Worm (Caenorhabditis elegans) whole organism, young adult: Measurements from ENCODE around the gene rps-12.

Source experiments
- B0261.1 ChIP-seq: sonication (generic microtip); optimal IDR thresholded peaks from 2 replicates; lab custom pipeline; 2016; ENCODE audit warnings: mild to moderate bottlenecking, missing genetic modification characterization, moderate library complexity, missing compliant biosample characterization
- D2030.7 ChIP-seq: fragments of 200-800 bp; sonication (Bioruptor generic); IDR thresholded peaks from 2 replicates; pipeline ENCODE4 v1.3.6; 2022; ENCODE audit warnings: missing genetic modification reagents, missing genetic modification characterization, missing compliant biosample characterization
- F10E7.11 ChIP-seq: sonication (generic microtip); optimal IDR thresholded peaks from 2 replicates; lab custom pipeline; 2017; ENCODE audit warnings: mild to moderate bottlenecking, missing genetic modification characterization, moderate library complexity, missing compliant biosample characterization
- F39B2.1 ChIP-seq: fragments of 200-800 bp; sonication (Bioruptor generic); IDR thresholded peaks from 2 replicates; pipeline ENCODE4 v1.3.6; 2022; ENCODE audit warnings: missing genetic modification reagents, missing genetic modification characterization, missing compliant biosample characterization
- F57A8.1 ChIP-seq: fragments of 200-800 bp; sonication (Bioruptor generic); optimal IDR thresholded peaks from 2 replicates; lab custom pipeline; 2018; ENCODE audit warnings: mild to moderate bottlenecking, missing genetic modification characterization, moderate library complexity, missing compliant biosample characterization
- F57C9.4 ChIP-seq: sonication (generic microtip); optimal IDR thresholded peaks from 2 replicates; lab custom pipeline; 2017; ENCODE audit warnings: mild to moderate bottlenecking, missing genetic modification characterization, missing compliant biosample characterization
- T07F8.4 ChIP-seq: sonication (generic microtip); optimal IDR thresholded peaks from 2 replicates; lab custom pipeline; 2016; ENCODE audit warnings: mild to moderate bottlenecking, missing genetic modification characterization, moderate library complexity, missing compliant biosample characterization
- Y67H2A.10 ChIP-seq: fragments of 200-800 bp; sonication (Bioruptor generic); conservative IDR thresholded peaks from 2 replicates; pipeline ENCODE4 v1.3.6; 2022; ENCODE audit warnings: missing genetic modification reagents, missing genetic modification characterization, missing compliant biosample characterization
- Y79H2A.3 ChIP-seq: fragments of 200-800 bp; sonication (Bioruptor generic); conservative IDR thresholded peaks from 2 replicates; pipeline ENCODE4 v1.3.6; 2022; ENCODE audit warnings: missing genetic modification reagents, missing genetic modification characterization, missing compliant biosample characterization
- akir-1 ChIP-seq: fragments of 200-800 bp; sonication (Bioruptor generic); optimal IDR thresholded peaks from 2 replicates; lab custom pipeline; 2018; ENCODE audit warnings: mild to moderate bottlenecking, missing genetic modification characterization, moderate library complexity, missing compliant biosample characterization
- ama-1 ChIP-seq, 3 experiments: fragments of 150-350 bp in 1 of 3; sonication (generic microtip) in 2 of 3; optimal IDR thresholded peaks; 2 replicates each; lab custom pipeline; 2014 to 2018; ENCODE audit warnings: missing biosample characterization in 2 of 3, missing genetic modification characterization in 2 of 3, missing genetic modification reagents in 2 of 3
- aptf-3 ChIP-seq: fragments of 200-800 bp; sonication (Bioruptor generic); IDR thresholded peaks from 2 replicates; pipeline ENCODE4 v1.3.6; 2022; ENCODE audit warnings: missing genetic modification characterization, missing compliant biosample characterization
- athp-1 ChIP-seq: sonication (generic microtip); optimal IDR thresholded peaks from 2 replicates; lab custom pipeline; 2017; ENCODE audit warnings: mild to moderate bottlenecking, missing genetic modification characterization, missing compliant biosample characterization
- bed-1 ChIP-seq: fragments of 200-800 bp; sonication (Bioruptor generic); IDR thresholded peaks from 2 replicates; pipeline ENCODE4 v1.3.6; 2022; ENCODE audit warnings: missing genetic modification reagents, missing genetic modification characterization, missing compliant biosample characterization
- cebp-1 ChIP-seq, 2 experiments: fragments of 200-800 bp in 1 of 2; sonication (Bioruptor generic) in 1 of 2; sonication (generic microtip) in 1 of 2; IDR thresholded peaks in 1 of 2; optimal IDR thresholded peaks in 1 of 2; 2 replicates each; pipeline versions ENCODE4 v1.3.6 to Lab custom; 2017 to 2022; ENCODE audit warnings: missing compliant biosample characterization in 2 of 2, missing genetic modification characterization in 2 of 2, mild to moderate bottlenecking in 1 of 2, missing genetic modification reagents in 1 of 2, moderate library complexity in 1 of 2
- cebp-2 ChIP-seq: fragments of 200-800 bp; sonication (Bioruptor generic); IDR thresholded peaks from 2 replicates; pipeline ENCODE4 v1.3.6; 2022; ENCODE audit warnings: missing genetic modification characterization, missing compliant biosample characterization
- ceh-100 ChIP-seq: fragments of 200-800 bp; sonication (Bioruptor generic); IDR thresholded peaks from 2 replicates; pipeline ENCODE4 v1.3.6; 2022; ENCODE audit warnings: missing genetic modification reagents, missing genetic modification characterization, missing compliant biosample characterization
- ceh-27 ChIP-seq: fragments of 200-800 bp; sonication (Bioruptor generic); optimal IDR thresholded peaks from 2 replicates; lab custom pipeline; 2018; ENCODE audit warnings: mild to moderate bottlenecking, missing genetic modification characterization, moderate library complexity, missing compliant biosample characterization
- ceh-40 ChIP-seq: fragments of 200-800 bp; sonication (Bioruptor generic); IDR thresholded peaks from 2 replicates; pipeline ENCODE4 v1.3.6; 2022; ENCODE audit warnings: missing genetic modification characterization, missing compliant biosample characterization
- efl-1 ChIP-seq: fragments of 150-350 bp; optimal IDR thresholded peaks from 2 replicates; lab custom pipeline; 2014; ENCODE audit warnings: missing biosample characterization, missing genetic modification reagents, missing genetic modification characterization
- egl-18 ChIP-seq: fragments of 200-800 bp; sonication (Bioruptor generic); IDR thresholded peaks from 2 replicates; pipeline ENCODE4 v1.3.6; 2022; ENCODE audit warnings: missing genetic modification reagents, missing genetic modification characterization, missing compliant biosample characterization
- ets-4 ChIP-seq: fragments of 200-800 bp; sonication (Bioruptor generic); optimal IDR thresholded peaks from 2 replicates; lab custom pipeline; 2018; ENCODE audit warnings: mild to moderate bottlenecking, missing genetic modification characterization, missing compliant biosample characterization
- hrde-1 ChIP-seq: sonication (generic microtip); optimal IDR thresholded peaks from 2 replicates; lab custom pipeline; 2016; ENCODE audit warnings: missing genetic modification characterization, mild to moderate bottlenecking, missing compliant biosample characterization, moderate library complexity, missing genotype, missing genetic modification reagents, borderline replicate concordance
- lag-1 ChIP-seq: fragments of 200-800 bp; sonication (Bioruptor generic); IDR thresholded peaks from 2 replicates; pipeline ENCODE4 v1.3.6; 2022; ENCODE audit warnings: missing genetic modification reagents, missing genetic modification characterization, missing compliant biosample characterization
- lin-26 ChIP-seq: fragments of 200-800 bp; sonication (Bioruptor generic); IDR thresholded peaks from 2 replicates; pipeline ENCODE4 v1.3.6; 2022; ENCODE audit warnings: missing genetic modification reagents, missing genetic modification characterization, missing compliant biosample characterization
- lin-54 ChIP-seq: fragments of 200-800 bp; sonication (Bioruptor generic); optimal IDR thresholded peaks from 2 replicates; lab custom pipeline; 2018; ENCODE audit warnings: mild to moderate bottlenecking, missing genetic modification characterization, missing compliant biosample characterization
- madf-6 ChIP-seq: fragments of 200-800 bp; sonication (Bioruptor generic); IDR thresholded peaks from 2 replicates; pipeline ENCODE4 v1.3.6; 2022; ENCODE audit warnings: missing genetic modification reagents, missing genetic modification characterization, missing compliant biosample characterization
- nfya-1 ChIP-seq: sonication (generic microtip); optimal IDR thresholded peaks from 2 replicates; lab custom pipeline; 2017; ENCODE audit warnings: antibody characterized with exemption, missing compliant biosample characterization, missing genetic modification characterization, borderline replicate concordance; ENCODE audit not compliant: insufficient read depth
- nfya-2 ChIP-seq: fragments of 200-800 bp; sonication (Bioruptor generic); IDR thresholded peaks from 2 replicates; pipeline ENCODE4 v1.3.6; 2022; ENCODE audit warnings: missing genetic modification reagents, missing genetic modification characterization, missing compliant biosample characterization
- nhr-179 ChIP-seq: sonication (generic microtip); optimal IDR thresholded peaks from 2 replicates; lab custom pipeline; 2016; ENCODE audit warnings: mild to moderate bottlenecking, missing genetic modification characterization, missing compliant biosample characterization
- pbrm-1 ChIP-seq: fragments of 200-800 bp; sonication (Bioruptor generic); IDR thresholded peaks from 2 replicates; pipeline ENCODE4 v1.3.6; 2022; ENCODE audit warnings: missing genetic modification reagents, missing genetic modification characterization, missing compliant biosample characterization
- snpc-1.1 ChIP-seq: sonication (generic microtip); optimal IDR thresholded peaks from 2 replicates; lab custom pipeline; 2017; ENCODE audit warnings: missing genetic modification characterization, mild to moderate bottlenecking, missing compliant biosample characterization, antibody characterized with exemption, moderate library complexity, missing genotype, missing genetic modification reagents; ENCODE audit not compliant: insufficient read depth
- snpc-3.4 ChIP-seq: sonication (generic microtip); optimal IDR thresholded peaks from 2 replicates; lab custom pipeline; 2017; ENCODE audit warnings: missing genetic modification characterization, mild to moderate bottlenecking, missing compliant biosample characterization, antibody characterized with exemption, moderate library complexity, missing genotype, missing genetic modification reagents
- snpc-4 ChIP-seq, 5 experiments: fragments of 150-350 bp in 1 of 5; sonication (generic microtip) in 4 of 5; optimal IDR thresholded peaks; 2 replicates each; lab custom pipeline; 2014 to 2018; ENCODE audit warnings: missing genetic modification characterization in 5 of 5, missing biosample characterization in 3 of 5, antibody characterized with exemption in 2 of 5, mild to moderate bottlenecking in 2 of 5, missing compliant biosample characterization in 2 of 5, missing genotype in 2 of 5, moderate library complexity in 2 of 5, missing genetic modification reagents in 1 of 5
- sptf-2 ChIP-seq: fragments of 200-800 bp; sonication (Bioruptor generic); optimal IDR thresholded peaks from 2 replicates; lab custom pipeline; 2018; ENCODE audit warnings: mild to moderate bottlenecking, missing genetic modification characterization, missing compliant biosample characterization
- tlf-1 ChIP-seq: fragments of 200-800 bp; sonication (Bioruptor generic); optimal IDR thresholded peaks from 2 replicates; lab custom pipeline; 2018; ENCODE audit warnings: mild to moderate bottlenecking, missing genetic modification characterization, missing compliant biosample characterization
- ztf-25 ChIP-seq: fragments of 200-800 bp; sonication (Bioruptor generic); IDR thresholded peaks from 2 replicates; pipeline ENCODE4 v1.3.6; 2022; ENCODE audit warnings: missing genetic modification reagents, missing genetic modification characterization, missing compliant biosample characterization
- ztf-26 ChIP-seq: sonication (generic microtip); optimal IDR thresholded peaks from 2 replicates; lab custom pipeline; 2017; ENCODE audit warnings: missing genetic modification characterization, missing compliant biosample characterization

rps-12 gene

DNA sequence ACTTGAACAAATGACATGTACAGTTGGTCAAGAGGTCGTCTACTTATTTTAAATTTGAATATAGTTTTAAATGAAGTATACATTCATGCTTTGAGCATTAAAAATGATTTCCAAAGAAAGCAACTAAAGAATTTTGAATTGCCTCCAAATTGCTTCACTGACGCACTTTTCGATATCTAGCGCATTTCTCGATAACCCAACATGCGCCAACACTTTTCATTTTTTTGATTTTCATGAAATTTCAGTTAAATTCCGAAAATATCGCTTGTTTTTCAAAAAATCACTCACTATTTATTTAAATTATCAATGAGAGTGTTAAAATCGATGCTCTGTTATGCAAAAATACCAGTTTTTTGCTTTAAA is 40.7 kb downstream of the rps-12 start (continued):
- TF ChIP-seq nfya-2 (GFP tag; lab: Robert Waterston, UW) (no peak), F39B2.1 (GFP tag; lab: Robert Waterston, UW) (no peak), F10E7.11 (tag; lab: Kevin White, UChicago) (no peak), Y79H2A.3 (no peak), ets-4 (no peak), efl-1 (GFP tag; lab: Kevin White, UChicago) (peak; percentile 78), athp-1 (tag; lab: Kevin White, UChicago) (no peak), egl-18 (GFP tag; lab: Robert Waterston, UW) (no peak), ama-1 (optimal IDR thresholded peaks at IDR 0.05; lab: Kevin White, UChicago) (no peak), ama-1 (GFP tag; optimal IDR thresholded peaks at IDR 0.05; lab: Kevin White, UChicago) (no peak), cebp-1 (GFP tag; IDR thresholded peaks at IDR 0.05; lab: Robert Waterston, UW) (no peak), cebp-1 (tag; optimal IDR thresholded peaks at IDR 0.05; lab: Kevin White, UChicago) (no peak), aptf-3 (no peak), snpc-1.1 (tag; lab: Kevin White, UChicago) (no peak), B0261.1 (tag; lab: Kevin White, UChicago) (no peak), madf-6 (GFP tag; lab: Robert Waterston, UW) (peak; percentile 87), ceh-27 (GFP tag; lab: Kevin White, UChicago) (no peak), akir-1 (no peak), bed-1 (GFP tag; lab: Robert Waterston, UW) (no peak), nhr-179 (tag; lab: Kevin White, UChicago) (no peak), D2030.7 (GFP tag; lab: Robert Waterston, UW) (peak; percentile 49; the same call in 1 of the 2 replicates), hrde-1 (no peak), lag-1 (GFP tag; lab: Robert Waterston, UW) (no peak), Y67H2A.10 (GFP tag; lab: Robert Waterston, UW) (no peak), cebp-2 (GFP tag; lab: Robert Waterston, UW) (no peak), ztf-26 (tag; lab: Kevin White, UChicago) (no peak), T07F8.4 (tag; lab: Kevin White, UChicago) (no peak), pbrm-1 (peak; percentile 50; the same call in 1 of the 2 replicates), ceh-40 (no peak)

DNA sequence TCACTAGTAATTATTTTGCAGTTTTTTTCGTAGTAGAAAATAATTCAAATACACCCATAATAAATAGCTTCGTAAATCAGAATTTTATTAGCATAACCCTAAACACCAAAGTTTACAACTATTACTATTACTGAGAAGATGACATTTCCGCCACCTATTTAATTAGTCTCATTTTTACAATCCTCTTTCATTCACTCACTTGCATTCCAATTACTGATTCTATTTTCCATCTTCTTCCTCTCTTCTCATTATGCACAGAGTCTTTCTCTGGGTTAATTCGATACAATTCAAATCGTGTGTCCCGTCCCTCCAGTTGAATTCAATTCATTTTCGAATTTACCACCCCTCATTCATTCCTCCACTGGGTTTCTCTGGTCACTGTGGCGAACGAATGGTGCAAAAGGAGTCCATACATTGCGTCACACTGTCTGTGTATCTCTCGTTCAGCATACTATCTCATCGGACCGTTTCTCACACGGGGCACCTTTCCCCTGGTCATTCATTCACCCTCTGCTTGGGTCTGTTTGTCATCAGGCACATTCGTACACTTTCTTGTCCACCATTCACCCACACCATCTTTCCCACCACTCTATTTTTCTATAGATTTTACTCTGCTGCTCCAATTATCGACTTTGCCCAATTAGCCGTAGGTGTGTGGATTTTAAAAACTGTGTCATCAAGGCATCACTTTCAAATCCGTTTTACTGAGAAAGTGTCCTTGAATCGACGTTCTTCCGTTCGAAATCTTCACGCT is 41.3 kb downstream of the rps-12 start:
- TF ChIP-seq ztf-25 (GFP tag; lab: Robert Waterston, UW), result no peak
- TF ChIP-seq F10E7.11 (tag; lab: Kevin White, UChicago), result no peak
- TF ChIP-seq snpc-4 (GFP tag; optimal IDR thresholded peaks at IDR 0.05; lab: Kevin White, UChicago), result no peak
- TF ChIP-seq snpc-4 (tag; optimal IDR thresholded peaks at IDR 0.05; lab: Kevin White, UChicago), result no peak
- no peak for TF ChIP-seq lin-26
- no peak for TF ChIP-seq snpc-3.4 (tag; lab: Kevin White, UChicago)
- TF ChIP-seq ceh-100 (GFP tag; lab: Robert Waterston, UW), result no peak
- TF ChIP-seq tlf-1 (GFP tag; lab: Kevin White, UChicago), result no peak
- TF ChIP-seq nfya-1 (tag; lab: Kevin White, UChicago), result no peak
- no peak for TF ChIP-seq F57A8.1
- TF ChIP-seq F57C9.4 (tag; lab: Kevin White, UChicago), result no peak
- TF ChIP-seq sptf-2, result no peak
- TF ChIP-seq lin-54, result no peak
